Fruit fly (Drosophila melanogaster): ENCODE results near the gene CG31140.

The CG31140 gene

DNA sequence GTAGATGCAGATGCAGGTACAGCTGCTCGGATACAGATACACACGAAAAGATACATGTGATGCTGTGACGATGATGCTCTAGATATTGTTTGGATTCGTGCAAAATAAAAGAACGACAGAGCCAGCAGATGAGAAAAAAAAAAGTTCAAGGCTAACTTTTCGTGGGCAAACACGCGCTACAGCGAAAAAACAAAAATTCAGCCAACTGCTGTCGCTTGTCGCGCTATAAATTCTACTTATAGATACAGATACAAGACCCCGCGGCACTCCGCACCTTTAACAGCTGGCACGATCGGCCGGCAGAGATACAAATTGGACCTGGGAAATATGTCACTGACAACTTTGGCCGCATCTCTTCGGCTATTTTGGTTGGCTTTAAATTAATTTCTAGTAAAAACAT lies 63.5 kb downstream of the CG31140 start (continued):
- no peak for TF ChIP-seq E2f2 (GFP tag; IDR thresholded peaks at IDR 0.05)
- no peak for TF ChIP-seq CG13296 (GFP tag; optimal IDR thresholded peaks at IDR 0.05)
- no peak for TF ChIP-seq Xbp1 (GFP tag; optimal IDR thresholded peaks at IDR 0.05)
- TF ChIP-seq dan (GFP tag; IDR thresholded peaks at IDR 0.05), result no peak
- no peak for TF ChIP-seq CG4282 (GFP tag; optimal IDR thresholded peaks at IDR 0.05)
- no peak for TF ChIP-seq CG15479 (GFP tag; optimal IDR thresholded peaks at IDR 0.05)
- TF ChIP-seq crol (GFP tag; IDR thresholded peaks at IDR 0.05), result peak; percentile 48
- no peak for TF ChIP-seq disco-r (GFP tag; optimal IDR thresholded peaks at IDR 0.05)
- TF ChIP-seq Dref (GFP tag; IDR thresholded peaks at IDR 0.05), result no peak
- TF ChIP-seq NfI (GFP tag; optimal IDR thresholded peaks at IDR 0.05), result no peak
- no peak for TF ChIP-seq NFAT (GFP tag; IDR thresholded peaks at IDR 0.05)
- no peak for TF ChIP-seq CG8089 (GFP tag; optimal IDR thresholded peaks at IDR 0.05)
- no peak for TF ChIP-seq PHDP (tag; optimal IDR thresholded peaks at IDR 0.05)
- TF ChIP-seq ftz-f1 (GFP tag; optimal IDR thresholded peaks at IDR 0.05), result peak; percentile 66
- no peak for TF ChIP-seq CG5953 (GFP tag; IDR thresholded peaks at IDR 0.05)
- TF ChIP-seq CG10543 (GFP tag; optimal IDR thresholded peaks at IDR 0.05), result peak; percentile 68
- no peak for TF ChIP-seq CG15601 (tag; optimal IDR thresholded peaks at IDR 0.05)
- TF ChIP-seq CG3847 (GFP tag; IDR thresholded peaks at IDR 0.05), result no peak
- no peak for TF ChIP-seq CG10462 (GFP tag; optimal IDR thresholded peaks at IDR 0.05)
- no peak for TF ChIP-seq wor (GFP tag; IDR thresholded peaks at IDR 0.05)

DNA sequence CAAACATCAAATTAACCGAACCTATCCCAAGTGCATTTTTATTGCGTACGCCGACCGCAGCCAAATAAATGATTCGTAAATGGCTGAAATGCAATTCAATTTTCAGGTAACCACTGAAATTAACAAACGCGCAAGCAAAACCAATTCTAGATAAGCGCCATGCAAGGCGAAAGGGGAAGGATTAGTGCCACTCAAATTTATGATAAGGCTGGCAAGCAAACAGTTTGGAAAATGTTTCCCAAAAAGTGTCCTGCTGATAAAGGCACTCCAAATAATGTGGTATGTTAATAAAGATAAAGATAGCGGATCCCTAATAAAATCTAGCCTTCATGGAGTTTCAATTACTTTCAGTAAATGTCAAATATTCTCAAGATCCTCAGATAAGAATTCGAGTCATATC lies 64.2 kb downstream of the CG31140 start:
- TF ChIP-seq Elba2 (GFP tag; optimal IDR thresholded peaks at IDR 0.05) (no peak), YL-1 (GFP tag; optimal IDR thresholded peaks at IDR 0.05) (no peak), pan (optimal IDR thresholded peaks at IDR 0.05) (no peak), pan (GFP tag; optimal IDR thresholded peaks at IDR 0.05 in 1 of 2, IDR thresholded peaks at IDR 0.05 in 1 of 2) (no peak), Bgb (GFP tag; IDR thresholded peaks at IDR 0.05; ENCODE audit: partially characterized antibody) (no peak), crp (GFP tag; optimal IDR thresholded peaks at IDR 0.05) (no peak), CG3995 (GFP tag; optimal IDR thresholded peaks at IDR 0.05) (no peak), CG15479 (GFP tag; optimal IDR thresholded peaks at IDR 0.05) (peak; percentile 92), amos (GFP tag; IDR thresholded peaks at IDR 0.05; ENCODE audit: partially characterized antibody) (no peak), grn (GFP tag; optimal IDR thresholded peaks at IDR 0.05) (peak; percentile 7), gfzf (GFP tag; optimal IDR thresholded peaks at IDR 0.05) (no peak), B-H2 (GFP tag; optimal IDR thresholded peaks at IDR 0.05) (no peak), CG1233 (GFP tag; optimal IDR thresholded peaks at IDR 0.05) (no peak), CG11696 (GFP tag; IDR thresholded peaks at IDR 0.05) (no peak), hkb (optimal IDR thresholded peaks at IDR 0.05) (no peak), hkb (GFP tag; IDR thresholded peaks at IDR 0.05) (no peak), CG33557 (GFP tag; optimal IDR thresholded peaks at IDR 0.05) (no peak), CG7372 (GFP tag; IDR thresholded peaks at IDR 0.05) (no peak), mam (GFP tag; optimal IDR thresholded peaks at IDR 0.05) (no peak), HLH54F (GFP tag; optimal IDR thresholded peaks at IDR 0.05) (no peak)

DNA sequence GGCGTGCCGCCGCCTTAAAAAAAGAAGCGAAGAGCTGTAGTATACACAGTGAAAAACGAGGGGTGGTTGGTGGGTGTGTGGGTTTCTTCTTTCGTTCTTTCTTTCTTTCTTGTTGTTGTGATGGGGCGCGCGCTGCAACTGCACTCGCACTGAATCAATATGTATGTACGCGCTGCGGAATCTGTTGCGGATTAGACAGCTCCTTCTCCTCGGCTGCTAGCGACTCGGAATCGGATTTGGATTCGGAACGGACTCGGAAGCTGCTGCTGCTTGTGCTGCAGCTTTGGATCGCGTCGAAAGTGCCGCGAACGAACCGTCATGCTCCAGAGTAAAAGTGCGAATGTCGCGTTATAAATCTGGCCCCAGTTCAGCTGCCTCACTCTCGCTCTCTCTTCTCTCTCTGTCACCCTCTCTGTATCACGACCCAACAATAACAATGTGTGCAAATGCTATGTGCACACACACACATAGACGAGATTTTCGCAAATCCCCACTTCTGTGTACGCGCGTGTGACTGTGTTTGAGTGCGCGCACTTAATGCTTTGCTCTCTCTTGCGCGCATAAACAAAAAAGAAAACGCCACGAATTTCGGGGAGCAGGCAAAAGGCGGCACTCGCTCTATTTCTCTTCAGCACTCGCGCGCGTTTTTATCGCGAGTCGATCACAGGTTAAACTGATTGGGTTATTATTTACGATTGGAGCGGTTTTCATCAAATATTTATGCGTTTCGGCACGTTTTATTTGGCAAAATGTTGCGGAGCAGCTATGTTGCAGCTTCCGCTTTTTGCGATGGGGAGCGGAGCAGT lies 68.2 kb downstream of the CG31140 start:
- TF ChIP-seq CG12071 (GFP tag; optimal IDR thresholded peaks at IDR 0.05) (peak; percentile 8), CG15073 (GFP tag; optimal IDR thresholded peaks at IDR 0.05) (no peak), lilli (GFP tag; optimal IDR thresholded peaks at IDR 0.05) (no peak), Lhr (GFP tag; optimal IDR thresholded peaks at IDR 0.05) (no peak), unpg (GFP tag; optimal IDR thresholded peaks at IDR 0.05) (no peak), prd (optimal IDR thresholded peaks at IDR 0.05) (no peak), prd (GFP tag; IDR thresholded peaks at IDR 0.05) (no peak), CG14860 (GFP tag; IDR thresholded peaks at IDR 0.05; ENCODE audit: partially characterized antibody) (no peak), cg (GFP tag; optimal IDR thresholded peaks at IDR 0.05) (peak; percentile 85), ems (GFP tag; optimal IDR thresholded peaks at IDR 0.05) (no peak), ac (GFP tag; optimal IDR thresholded peaks at IDR 0.05) (no peak), wek (GFP tag; optimal IDR thresholded peaks at IDR 0.05) (no peak)

Data from whole organism, embryonic.